Fruit fly (Drosophila melanogaster) whole organism, embryonic: ENCODE data around the gene CG46059.
A peak's percentile ranks its signal among the peaks of the same experiment; 100 is the strongest.

Experiments used
- Atf6 ChIP-seq: fragments of 200-800 bp; sonication (Bioruptor generic); IDR thresholded peaks from 2 replicates; pipeline ENCODE4 v1.3.6; 2022; ENCODE audit warnings: missing biosample characterization, missing genetic modification characterization
- Bgb ChIP-seq: fragments of 200-800 bp; sonication (Bioruptor generic); IDR thresholded peaks from 2 replicates; pipeline ENCODE4 v1.3.6; 2022; ENCODE audit warnings: missing biosample characterization, missing genetic modification characterization; ENCODE audit not compliant: partially characterized antibody
- CG11085 ChIP-seq: fragments of 200-800 bp; sonication (Bioruptor generic); IDR thresholded peaks from 2 replicates; pipeline ENCODE4 v1.3.6; 2022; ENCODE audit warnings: missing biosample characterization, missing genetic modification characterization
- CG11093 ChIP-seq: fragments of 200-800 bp; sonication (Bioruptor generic); IDR thresholded peaks from 3 replicates; pipeline ENCODE4 v1.3.6; 2022; ENCODE audit warnings: missing biosample characterization, missing genetic modification characterization
- CG12769 ChIP-seq: fragments of 200-800 bp; sonication (Bioruptor generic); optimal IDR thresholded peaks from 2 replicates; lab custom pipeline; 2019; ENCODE audit warnings: missing biosample characterization, mild to moderate bottlenecking, missing genetic modification characterization, moderate library complexity
- CG13775 ChIP-seq: fragments of 200-800 bp; sonication (Bioruptor generic); optimal IDR thresholded peaks from 3 replicates; lab custom pipeline; 2017; ENCODE audit warnings: missing biosample characterization, mild to moderate bottlenecking, missing genetic modification characterization
- CG15269 ChIP-seq: fragments of 200-800 bp; sonication (Bioruptor generic); optimal IDR thresholded peaks from 2 replicates; lab custom pipeline; 2018; ENCODE audit warnings: missing biosample characterization, mild to moderate bottlenecking, missing genetic modification characterization, moderate library complexity
- CG15514 ChIP-seq: fragments of 200-800 bp; sonication (Bioruptor generic); optimal IDR thresholded peaks from 3 replicates; lab custom pipeline; 2017; ENCODE audit warnings: missing biosample characterization, missing genetic modification characterization, mild to moderate bottlenecking, moderate library complexity, missing genetic modification reagents
- CG1603 ChIP-seq: fragments of 200-800 bp; sonication (Bioruptor generic); optimal IDR thresholded peaks from 2 replicates; lab custom pipeline; 2019; ENCODE audit warnings: missing biosample characterization, mild to moderate bottlenecking, missing genetic modification characterization, moderate library complexity
- CG17912 ChIP-seq: fragments of 200-800 bp; sonication (Bioruptor generic); optimal IDR thresholded peaks from 2 replicates; lab custom pipeline; 2018; ENCODE audit warnings: missing biosample characterization, mild to moderate bottlenecking, missing genetic modification characterization
- CG18619 ChIP-seq: fragments of 200-800 bp; sonication (Bioruptor generic); optimal IDR thresholded peaks from 3 replicates; lab custom pipeline; 2017; ENCODE audit warnings: missing biosample characterization, mild to moderate bottlenecking, missing genetic modification characterization
- CG2116 ChIP-seq: fragments of 200-800 bp; sonication (Bioruptor generic); optimal IDR thresholded peaks from 3 replicates; lab custom pipeline; 2018; ENCODE audit warnings: missing biosample characterization, mild to moderate bottlenecking, missing genetic modification characterization
- CG2120 ChIP-seq: fragments of 200-800 bp; sonication (Bioruptor generic); optimal IDR thresholded peaks from 3 replicates; lab custom pipeline; 2016; ENCODE audit warnings: missing biosample characterization, missing genetic modification characterization
- CG30020 ChIP-seq: fragments of 200-800 bp; optimal IDR thresholded peaks from 2 replicates; lab custom pipeline; 2019; ENCODE audit warnings: missing biosample characterization, mild to moderate bottlenecking, missing genetic modification characterization, moderate library complexity
- CG4707 ChIP-seq: fragments of 200-800 bp; sonication (Bioruptor generic); optimal IDR thresholded peaks from 2 replicates; lab custom pipeline; 2018; ENCODE audit warnings: missing biosample characterization, mild to moderate bottlenecking, missing genetic modification characterization, moderate library complexity
- CG6254 ChIP-seq: fragments of 200-800 bp; sonication (Bioruptor generic); optimal IDR thresholded peaks from 3 replicates; lab custom pipeline; 2017; ENCODE audit warnings: mild to moderate bottlenecking, missing biosample characterization, missing genetic modification reagents, missing genetic modification characterization
- CG6654 ChIP-seq: fragments of 200-800 bp; sonication (Bioruptor generic); optimal IDR thresholded peaks from 2 replicates; lab custom pipeline; 2017; ENCODE audit warnings: missing biosample characterization, mild to moderate bottlenecking, missing genetic modification characterization
- CG6689 ChIP-seq: fragments of 200-800 bp; sonication (Bioruptor generic); IDR thresholded peaks from 2 replicates; pipeline ENCODE4 v1.3.6; 2022; ENCODE audit warnings: missing biosample characterization, missing genetic modification characterization
- CG6813 ChIP-seq: fragments of 200-800 bp; sonication (Bioruptor generic); optimal IDR thresholded peaks from 2 replicates; lab custom pipeline; 2017; ENCODE audit warnings: missing biosample characterization, missing genetic modification characterization, mild to moderate bottlenecking, moderate library complexity, missing genetic modification reagents
- CG6854 ChIP-seq: fragments of 200-800 bp; sonication (Bioruptor generic); optimal IDR thresholded peaks from 3 replicates; lab custom pipeline; 2017; ENCODE audit warnings: missing biosample characterization, mild to moderate bottlenecking, missing genetic modification characterization
- CG9215 ChIP-seq: fragments of 200-800 bp; sonication (Bioruptor generic); IDR thresholded peaks from 2 replicates; pipeline ENCODE4 v1.3.6; 2022; ENCODE audit warnings: missing biosample characterization, missing genetic modification characterization
- CG9876 ChIP-seq: fragments of 200-800 bp; sonication (Bioruptor generic); optimal IDR thresholded peaks from 2 replicates; lab custom pipeline; 2016; ENCODE audit warnings: missing biosample characterization, missing genetic modification characterization
- CkIIα-i1 ChIP-seq: fragments of 200-800 bp; sonication (Bioruptor generic); IDR thresholded peaks from 2 replicates; pipeline ENCODE4 v1.3.6; 2022; ENCODE audit warnings: missing biosample characterization, missing genetic modification characterization
- CoRest ChIP-seq: fragments of 200-800 bp; sonication (Bioruptor generic); optimal IDR thresholded peaks from 3 replicates; lab custom pipeline; 2018; ENCODE audit warnings: missing biosample characterization, mild to moderate bottlenecking, missing genetic modification characterization, moderate library complexity
- Dip3 ChIP-seq: fragments of 200-800 bp; sonication (Bioruptor generic); optimal IDR thresholded peaks from 3 replicates; lab custom pipeline; 2016; ENCODE audit warnings: missing biosample characterization, missing genetic modification characterization
- Ets97D ChIP-seq: fragments of 200-800 bp; sonication (Bioruptor generic); optimal IDR thresholded peaks from 3 replicates; lab custom pipeline; 2016; ENCODE audit warnings: missing biosample characterization, missing genetic modification characterization
- Fer1 ChIP-seq: fragments of 200-800 bp; sonication (Bioruptor generic); optimal IDR thresholded peaks from 2 replicates; lab custom pipeline; 2017; ENCODE audit warnings: missing biosample characterization, mild to moderate bottlenecking, missing genetic modification characterization
- Hmx ChIP-seq: fragments of 200-800 bp; sonication (Bioruptor generic); optimal IDR thresholded peaks from 2 replicates; lab custom pipeline; 2016; ENCODE audit warnings: missing biosample characterization, missing genetic modification characterization
- Kr ChIP-seq: fragments of 200-800 bp; sonication (Bioruptor generic); optimal IDR thresholded peaks from 2 replicates; lab custom pipeline; 2017; ENCODE audit warnings: missing biosample characterization, mild to moderate bottlenecking, missing genetic modification characterization
- Lhr ChIP-seq: fragments of 200-800 bp; sonication (Bioruptor generic); optimal IDR thresholded peaks from 3 replicates; lab custom pipeline; 2017; ENCODE audit warnings: mild to moderate bottlenecking, missing biosample characterization, missing genetic modification reagents, missing genetic modification characterization
- Poxn ChIP-seq: fragments of 200-800 bp; sonication (Bioruptor generic); IDR thresholded peaks from 2 replicates; pipeline ENCODE4 v1.3.6; 2022; ENCODE audit warnings: missing biosample characterization, missing genetic modification characterization
- Rfx ChIP-seq: fragments of 200-800 bp; sonication (Bioruptor generic); IDR thresholded peaks from 2 replicates; pipeline ENCODE4 v1.3.6; 2022; ENCODE audit warnings: missing biosample characterization, missing genetic modification characterization
- Stat92E ChIP-seq, 3 experiments: fragments of >200 bp in 2 of 3; fragments of 200-800 bp in 1 of 3; sonication (Bioruptor generic) in 1 of 3; optimal IDR thresholded peaks; 2 replicates each; lab custom pipeline; 2017 to 2019; ENCODE audit warnings: missing biosample characterization in 3 of 3, missing genetic modification characterization in 3 of 3, mild to moderate bottlenecking in 1 of 3, moderate library complexity in 1 of 3
- Vsx1 ChIP-seq: fragments of 200-800 bp; sonication (Bioruptor generic); optimal IDR thresholded peaks from 2 replicates; lab custom pipeline; 2017; ENCODE audit warnings: missing biosample characterization, mild to moderate bottlenecking, missing genetic modification characterization, missing genetic modification reagents
- bab2 ChIP-seq: fragments of 200-800 bp; sonication (Bioruptor generic); optimal IDR thresholded peaks from 2 replicates; lab custom pipeline; 2016; ENCODE audit warnings: missing biosample characterization, missing genetic modification characterization
- cad ChIP-seq: fragments of >200 bp; optimal IDR thresholded peaks from 2 replicates; lab custom pipeline; 2017; ENCODE audit warnings: missing biosample characterization, missing genetic modification characterization
- dpn ChIP-seq, 2 experiments: fragments of 200-800 bp; sonication (Bioruptor generic); optimal IDR thresholded peaks; 3 replicates each; lab custom pipeline; 2016; ENCODE audit warnings: missing biosample characterization in 2 of 2, missing genetic modification characterization in 2 of 2
- gcm ChIP-seq: fragments of 200-800 bp; sonication (Bioruptor generic); optimal IDR thresholded peaks from 2 replicates; lab custom pipeline; 2019; ENCODE audit warnings: missing biosample characterization, mild to moderate bottlenecking, missing genetic modification characterization, moderate library complexity
- h ChIP-seq: fragments of >200 bp; optimal IDR thresholded peaks from 2 replicates; lab custom pipeline; 2017
- hkb ChIP-seq, 2 experiments: fragments of 200-800 bp in 1 of 2; fragments of >200 bp in 1 of 2; sonication (Bioruptor generic) in 1 of 2; IDR thresholded peaks in 1 of 2; optimal IDR thresholded peaks in 1 of 2; 2 replicates each; pipeline versions ENCODE4 v1.3.6 to Lab custom; 2017 to 2022; ENCODE audit warnings: missing biosample characterization in 1 of 2, missing genetic modification characterization in 1 of 2
- insv ChIP-seq, 2 experiments: fragments of 200-800 bp; sonication (Bioruptor generic); optimal IDR thresholded peaks; 3 replicates each; lab custom pipeline; 2016 to 2018; ENCODE audit warnings: missing biosample characterization in 2 of 2, missing genetic modification characterization in 2 of 2
- run ChIP-seq: fragments of 200-800 bp; sonication (Bioruptor generic); optimal IDR thresholded peaks from 3 replicates; lab custom pipeline; 2018; ENCODE audit warnings: missing biosample characterization, mild to moderate bottlenecking, missing genetic modification characterization
- salm ChIP-seq: fragments of 200-800 bp; sonication (Bioruptor generic); optimal IDR thresholded peaks from 2 replicates; lab custom pipeline; 2018; ENCODE audit warnings: missing biosample characterization, mild to moderate bottlenecking, missing genetic modification characterization
- sisA ChIP-seq: fragments of 200-800 bp; sonication (Bioruptor generic); IDR thresholded peaks from 2 replicates; pipeline ENCODE4 v1.3.6; 2022; ENCODE audit warnings: missing biosample characterization, missing genetic modification characterization
- slou ChIP-seq: fragments of 200-800 bp; sonication (Bioruptor generic); optimal IDR thresholded peaks from 3 replicates; lab custom pipeline; 2016; ENCODE audit warnings: missing biosample characterization, missing genetic modification characterization
- sna ChIP-seq: fragments of 200-800 bp; sonication (Bioruptor generic); IDR thresholded peaks from 2 replicates; pipeline ENCODE4 v1.3.6; 2022; ENCODE audit warnings: missing biosample characterization, missing genetic modification characterization; ENCODE audit not compliant: partially characterized antibody
- tio ChIP-seq: fragments of 200-800 bp; sonication (Bioruptor generic); optimal IDR thresholded peaks from 2 replicates; lab custom pipeline; 2017; ENCODE audit warnings: missing biosample characterization, missing genetic modification characterization, inconsistent platforms
- unc-4 ChIP-seq: fragments of 200-800 bp; sonication (Bioruptor generic); IDR thresholded peaks from 2 replicates; pipeline ENCODE4 v1.3.6; 2022; ENCODE audit warnings: missing biosample characterization, missing genetic modification characterization; ENCODE audit not compliant: partially characterized antibody
- usp ChIP-seq: fragments of >200 bp; optimal IDR thresholded peaks from 2 replicates; lab custom pipeline; 2017; ENCODE audit warnings: missing biosample characterization, missing genetic modification characterization
- vfl ChIP-seq: fragments of 200-800 bp; sonication (Bioruptor generic); optimal IDR thresholded peaks from 2 replicates; lab custom pipeline; 2016; ENCODE audit warnings: missing biosample characterization, missing genetic modification characterization

Gene CG46059

DNA sequence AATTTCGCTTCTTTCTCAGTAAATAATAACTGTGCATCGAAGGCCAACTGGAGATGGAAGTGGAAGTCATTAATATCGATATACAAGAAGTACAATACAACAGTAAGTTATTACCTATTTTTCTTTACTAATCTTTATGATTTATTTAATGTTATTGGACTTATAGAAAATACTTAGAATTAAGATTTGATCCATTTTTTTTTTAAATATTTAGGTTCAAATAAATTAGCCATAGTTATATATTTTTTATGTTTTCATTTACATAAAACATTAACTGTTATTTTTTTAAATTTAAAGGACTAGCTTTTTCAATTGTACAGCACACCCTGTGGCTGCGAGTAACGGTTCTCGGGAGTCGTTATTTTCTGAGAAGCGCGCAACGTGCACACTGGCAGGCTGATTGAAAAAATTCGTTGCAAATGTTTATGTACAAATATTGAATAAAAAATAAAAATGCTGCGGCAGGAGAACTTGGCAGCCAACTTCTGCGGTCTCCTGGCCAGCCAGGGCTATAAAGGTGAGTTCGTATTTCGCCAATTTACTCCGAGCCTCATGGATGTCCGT is 2.2 kb upstream of the CG46059 start, which contains the start of the genes gammaTub37C and pigeon (continued):
- TF ChIP-seq CG6813 (GFP tag; lab: Kevin White, UChicago) (no peak), CG6654 (GFP tag; lab: Kevin White, UChicago) (no peak), CG11093 (GFP tag; lab: Robert Waterston, UW) (no peak), sisA (GFP tag; lab: Robert Waterston, UW) (no peak), slou (GFP tag; lab: Kevin White, UChicago) (no peak), Atf6 (GFP tag; lab: Robert Waterston, UW) (no peak), CG6689 (no peak), CG2120 (no peak), Dip3 (no peak), unc-4 (GFP tag; lab: Robert Waterston, UW) (no peak; the same call in 1 of the 2 replicates), CG13775 (GFP tag; lab: Kevin White, UChicago) (no peak), tio (GFP tag; lab: Kevin White, UChicago) (no peak), run (tag; lab: Kevin White, UChicago) (no peak), Fer1 (GFP tag; lab: Kevin White, UChicago) (no peak), CG18619 (GFP tag; lab: Kevin White, UChicago) (no peak), CG9876 (GFP tag; lab: Kevin White, UChicago) (no peak), Stat92E (GFP tag; optimal IDR thresholded peaks at IDR 0.05; lab: Kevin White, UChicago) (no peak), CG30020 (peak; percentile 52), CG2116 (GFP tag; lab: Kevin White, UChicago) (peak; percentile 0), Lhr (GFP tag; lab: Kevin White, UChicago) (peak; percentile 45), CG15514 (peak; percentile 34), bab2 (GFP tag; lab: Kevin White, UChicago) (no peak), vfl (GFP tag; lab: Kevin White, UChicago) (no peak), Rfx (GFP tag; lab: Robert Waterston, UW) (no peak), Hmx (GFP tag; lab: Kevin White, UChicago) (no peak), Poxn (GFP tag; lab: Robert Waterston, UW) (no peak), CG9215 (GFP tag; lab: Robert Waterston, UW) (no peak), insv (GFP tag; optimal IDR thresholded peaks at IDR 0.05; lab: Kevin White, UChicago) (peak in 1 of 2 experiments; percentile 5), gcm (GFP tag; lab: Kevin White, UChicago) (no peak), usp (GFP tag; lab: Kevin White, UChicago) (no peak), hkb (optimal IDR thresholded peaks at IDR 0.05; lab: Kevin White, UChicago) (no peak), hkb (GFP tag; IDR thresholded peaks at IDR 0.05; lab: Robert Waterston, UW) (no peak), Kr (GFP tag; lab: Kevin White, UChicago) (no peak), CG15269 (tag; lab: Kevin White, UChicago) (no peak), CG4707 (GFP tag; lab: Kevin White, UChicago) (no peak), CkIIα-i1 (GFP tag; lab: Robert Waterston, UW) (no peak), Bgb (peak; percentile 27; the same call in 1 of the 2 replicates), CG1603 (tag; lab: Kevin White, UChicago) (peak; percentile 51), sna (no peak), CG11085 (GFP tag; lab: Robert Waterston, UW) (no peak), CG12769 (no peak), dpn (GFP tag; optimal IDR thresholded peaks at IDR 0.05; lab: Kevin White, UChicago) (no peak), h (lab: Kevin White, UChicago) (no peak), cad (GFP tag; lab: Kevin White, UChicago) (no peak), CoRest (tag; lab: Kevin White, UChicago) (peak; percentile 50), Vsx1 (GFP tag; lab: Kevin White, UChicago) (no peak), CG6254 (peak; percentile 100), CG6854 (GFP tag; lab: Kevin White, UChicago) (no peak), salm (tag; lab: Kevin White, UChicago) (no peak), Ets97D (GFP tag; lab: Kevin White, UChicago) (peak; percentile 47), CG17912 (GFP tag; lab: Kevin White, UChicago) (peak; percentile 1)
